Worm (Caenorhabditis elegans) whole organism, L4/young adult: ENCODE results near the gene Y82E9BL.1.

Experiments used
- W03F9.2 ChIP-seq: fragments of 150-350 bp; optimal IDR thresholded peaks from 2 replicates; lab custom pipeline; 2014; ENCODE audit warnings: missing biosample characterization, missing genetic modification characterization
- dao-5 ChIP-seq: sonication (generic microtip); optimal IDR thresholded peaks from 2 replicates; lab custom pipeline; 2016; ENCODE audit warnings: missing genotype, missing genetic modification characterization, moderate library complexity, missing compliant biosample characterization
- him-1 ChIP-seq: sonication (generic microtip); optimal IDR thresholded peaks from 2 replicates; lab custom pipeline; 2016; ENCODE audit warnings: missing genotype, missing genetic modification reagents, missing genetic modification characterization, missing compliant biosample characterization

The Y82E9BL.1 gene

DNA sequence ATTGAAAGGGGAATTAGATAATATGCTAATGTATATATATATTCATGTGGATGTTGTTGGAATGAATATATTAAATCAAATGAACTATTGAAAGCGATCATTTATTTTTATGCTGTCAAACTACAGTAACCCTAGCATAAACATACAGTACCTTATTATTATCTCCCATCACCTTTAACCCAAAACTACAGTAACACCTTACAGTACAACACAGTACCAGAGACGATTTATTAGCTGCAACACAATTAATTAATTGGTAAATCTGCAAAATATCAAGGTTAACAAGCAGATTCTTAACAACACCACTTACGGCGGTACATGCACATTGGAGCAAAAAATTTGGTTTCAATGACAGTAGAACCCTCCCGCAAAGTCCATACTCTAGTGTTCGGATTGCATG is at the start of gene Y82E9BL.1:
Y82E9BL.1 (minus strand) TSS at position 101 of the 400 bp plus-strand sequence.
- TF ChIP-seq him-1 (tag; lab: Kevin White, UChicago) (no peak), W03F9.2 (tag; lab: Kevin White, UChicago) (no peak), dao-5 (no peak)

DNA sequence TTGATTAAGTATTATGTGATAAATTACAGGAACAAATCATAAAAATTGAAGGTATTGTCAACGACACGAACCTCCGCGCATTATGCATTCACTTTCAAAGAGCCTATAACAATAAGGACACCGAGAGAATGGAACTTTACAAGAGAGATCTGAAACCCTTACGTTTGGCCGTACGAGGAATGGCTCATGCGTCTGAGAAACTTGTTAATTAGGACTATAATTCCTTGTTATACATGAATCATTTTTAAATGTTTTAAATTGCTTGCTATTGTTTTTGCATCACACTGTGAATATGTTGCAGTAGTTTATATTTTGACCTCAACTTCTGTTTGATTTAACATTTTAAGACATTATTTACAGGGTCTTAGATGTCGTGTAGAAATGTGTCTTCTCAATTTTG is 47.9 kb upstream of the Y82E9BL.1 start, which contains the start of gene pals-18:
pals-18 (plus strand) TSS at position 301 of the 400 bp plus-strand sequence.
- TF ChIP-seq him-1 (tag; lab: Kevin White, UChicago) = no peak
- TF ChIP-seq W03F9.2 (tag; lab: Kevin White, UChicago) = no peak
- no peak for TF ChIP-seq dao-5

DNA sequence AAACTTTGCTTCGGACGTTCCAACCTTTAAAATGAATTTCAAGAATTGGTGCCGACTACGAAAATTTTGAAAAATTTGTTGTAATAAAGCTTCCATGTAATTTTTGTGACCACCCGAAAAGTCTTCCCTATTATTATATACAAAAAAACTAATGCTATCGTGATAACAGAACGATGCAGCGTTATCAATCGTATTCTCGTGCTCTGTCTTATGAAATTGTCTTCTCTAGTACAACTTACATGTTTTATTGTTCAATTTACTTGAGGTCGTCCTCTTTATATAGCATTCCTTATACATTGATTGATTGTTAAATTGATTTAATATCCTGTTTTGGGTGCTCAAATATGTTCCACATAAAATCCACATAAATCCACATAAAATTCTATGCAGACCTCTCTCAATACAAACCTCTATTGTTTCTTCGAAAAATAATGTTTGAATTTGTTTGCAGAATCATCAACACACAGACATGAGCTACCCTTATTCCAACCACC is 46.3 kb upstream of the Y82E9BL.1 start, which contains the start of gene pals-19:
pals-19 (plus strand) TSS at position 444 of the 494 bp plus-strand sequence.
- TF ChIP-seq W03F9.2 (tag; lab: Kevin White, UChicago) (no peak), dao-5 (no peak), him-1 (tag; lab: Kevin White, UChicago) (no peak)

DNA sequence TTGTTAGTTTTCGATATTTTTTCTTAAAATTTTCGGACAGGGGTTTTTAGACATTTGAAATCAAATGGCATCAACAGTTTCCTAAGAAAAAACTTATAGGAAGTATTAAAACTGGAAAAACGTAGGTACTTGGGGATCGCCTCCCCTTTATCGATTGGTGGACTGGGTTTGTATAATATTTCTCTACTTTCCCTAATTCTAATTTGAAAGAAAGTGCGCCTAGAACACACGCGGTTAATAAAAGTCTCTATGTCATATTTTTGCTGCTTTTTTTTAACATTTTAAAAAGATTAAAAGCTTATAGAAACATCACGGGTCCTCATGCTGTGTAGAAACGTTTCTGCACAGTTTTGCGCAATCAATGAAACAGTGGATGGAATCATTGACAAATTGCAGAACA is 44.5 kb upstream of the Y82E9BL.1 start, which contains the start of gene pals-16:
pals-16 (plus strand) TSS at position 301 of the 400 bp plus-strand sequence.
- no peak for TF ChIP-seq dao-5
- no peak for TF ChIP-seq him-1 (tag; lab: Kevin White, UChicago)
- no peak for TF ChIP-seq W03F9.2 (tag; lab: Kevin White, UChicago)

DNA sequence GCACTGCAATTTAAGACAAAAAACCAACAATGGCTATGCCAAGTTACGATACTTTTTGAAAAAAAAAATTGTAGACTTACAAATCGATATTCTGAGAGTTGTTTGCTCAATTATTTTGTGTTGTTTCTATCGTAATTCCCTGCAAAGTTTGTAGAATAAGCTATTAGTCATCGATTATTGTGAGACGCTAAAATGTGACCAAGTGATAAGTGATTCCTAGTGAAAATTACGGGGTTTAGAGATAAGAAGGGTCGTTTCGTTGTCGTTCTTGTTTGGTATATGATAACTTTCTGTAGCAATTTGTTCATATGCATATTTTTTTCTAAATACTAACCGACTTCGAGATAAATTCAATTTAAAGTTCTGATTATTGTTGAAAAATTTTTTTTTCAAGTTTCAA is 43.0 kb upstream of the Y82E9BL.1 start:
- TF ChIP-seq him-1 (tag; lab: Kevin White, UChicago) = no peak
- no peak for TF ChIP-seq dao-5
- no peak for TF ChIP-seq W03F9.2 (tag; lab: Kevin White, UChicago)

DNA sequence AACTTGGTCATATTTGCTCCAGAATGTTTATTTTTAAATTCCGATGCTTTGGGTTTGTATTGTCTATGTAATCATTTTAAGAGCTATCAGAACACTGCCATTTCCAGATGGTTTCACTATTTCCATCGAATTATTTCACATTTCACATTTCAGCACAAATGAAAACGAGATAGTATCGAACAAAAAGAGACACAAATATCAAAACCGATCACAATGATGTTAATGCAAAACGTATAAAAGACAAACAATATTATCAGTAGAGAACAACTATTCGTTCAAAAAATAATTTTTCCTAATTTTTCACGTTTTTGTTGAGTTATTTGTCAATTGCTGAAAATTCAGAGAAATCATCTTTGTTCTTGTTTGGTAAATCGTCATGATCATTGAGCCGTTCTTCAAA is 40.1 kb upstream of the Y82E9BL.1 start:
- TF ChIP-seq him-1 (tag; lab: Kevin White, UChicago) (no peak), dao-5 (no peak), W03F9.2 (tag; lab: Kevin White, UChicago) (no peak)

DNA sequence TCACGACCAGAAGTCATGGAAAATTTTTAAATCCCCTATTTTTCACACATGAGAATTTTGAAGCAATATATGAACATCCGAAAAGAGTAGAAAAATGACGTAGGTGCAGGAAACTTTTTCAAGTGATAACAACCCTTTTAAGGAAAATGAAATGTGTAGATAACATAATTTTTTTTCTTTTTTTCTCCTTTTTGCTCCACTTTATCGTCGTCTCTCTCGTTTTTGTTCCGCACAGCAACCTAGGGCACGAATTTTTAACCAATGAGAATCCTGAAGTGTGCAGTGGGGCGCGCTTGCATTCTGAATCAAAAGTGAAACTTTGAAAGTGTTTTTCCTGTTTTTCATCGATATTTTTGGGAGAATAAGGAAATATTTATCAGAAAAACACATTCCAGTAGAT is 37.5 kb upstream of the Y82E9BL.1 start:
- no peak for TF ChIP-seq dao-5
- TF ChIP-seq W03F9.2 (tag; lab: Kevin White, UChicago) = no peak
- no peak for TF ChIP-seq him-1 (tag; lab: Kevin White, UChicago)

DNA sequence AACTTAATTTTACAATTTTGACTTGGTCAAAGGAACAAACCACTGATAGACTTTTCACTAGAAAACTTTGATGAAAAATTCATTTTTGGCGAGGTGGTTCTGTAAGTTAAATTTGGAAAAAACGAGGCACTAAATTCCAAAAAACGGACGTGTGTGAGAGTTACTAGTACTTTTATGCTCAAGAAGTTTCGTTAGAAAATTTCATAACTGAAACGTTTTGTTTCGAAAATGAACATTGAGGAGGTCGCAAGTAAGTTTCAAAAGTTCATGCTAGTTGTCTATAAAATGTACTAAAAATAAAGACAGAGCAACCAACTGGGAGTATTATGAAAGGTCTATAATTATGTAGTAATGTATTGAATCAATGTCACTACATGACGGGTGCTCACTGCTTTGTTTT is 36.5 kb upstream of the Y82E9BL.1 start, which contains the start of gene pals-17:
pals-17 (minus strand) TSS at position 101 of the 400 bp plus-strand sequence.
- no peak for TF ChIP-seq him-1 (tag; lab: Kevin White, UChicago)
- TF ChIP-seq W03F9.2 (tag; lab: Kevin White, UChicago) = no peak
- no peak for TF ChIP-seq dao-5

DNA sequence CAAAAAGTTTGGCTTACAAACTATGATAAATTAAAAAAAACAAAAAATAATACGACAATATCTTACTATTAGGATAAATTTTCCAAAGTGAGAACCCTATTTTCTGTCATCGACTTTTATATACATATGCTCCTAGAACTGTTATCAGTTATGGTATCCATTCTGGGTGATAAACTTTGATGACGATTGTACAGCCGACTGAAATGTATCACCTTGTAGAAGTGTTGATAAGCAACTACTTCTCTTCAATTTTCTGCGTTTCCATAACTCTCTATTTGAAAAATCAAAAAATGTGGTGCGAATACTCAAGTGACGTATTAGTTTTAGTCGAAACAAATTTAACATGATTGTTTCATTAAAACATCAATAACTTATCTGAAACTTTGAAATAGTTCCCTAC is 34.8 kb upstream of the Y82E9BL.1 start:
- TF ChIP-seq dao-5 = no peak
- TF ChIP-seq him-1 (tag; lab: Kevin White, UChicago) = no peak
- no peak for TF ChIP-seq W03F9.2 (tag; lab: Kevin White, UChicago)

DNA sequence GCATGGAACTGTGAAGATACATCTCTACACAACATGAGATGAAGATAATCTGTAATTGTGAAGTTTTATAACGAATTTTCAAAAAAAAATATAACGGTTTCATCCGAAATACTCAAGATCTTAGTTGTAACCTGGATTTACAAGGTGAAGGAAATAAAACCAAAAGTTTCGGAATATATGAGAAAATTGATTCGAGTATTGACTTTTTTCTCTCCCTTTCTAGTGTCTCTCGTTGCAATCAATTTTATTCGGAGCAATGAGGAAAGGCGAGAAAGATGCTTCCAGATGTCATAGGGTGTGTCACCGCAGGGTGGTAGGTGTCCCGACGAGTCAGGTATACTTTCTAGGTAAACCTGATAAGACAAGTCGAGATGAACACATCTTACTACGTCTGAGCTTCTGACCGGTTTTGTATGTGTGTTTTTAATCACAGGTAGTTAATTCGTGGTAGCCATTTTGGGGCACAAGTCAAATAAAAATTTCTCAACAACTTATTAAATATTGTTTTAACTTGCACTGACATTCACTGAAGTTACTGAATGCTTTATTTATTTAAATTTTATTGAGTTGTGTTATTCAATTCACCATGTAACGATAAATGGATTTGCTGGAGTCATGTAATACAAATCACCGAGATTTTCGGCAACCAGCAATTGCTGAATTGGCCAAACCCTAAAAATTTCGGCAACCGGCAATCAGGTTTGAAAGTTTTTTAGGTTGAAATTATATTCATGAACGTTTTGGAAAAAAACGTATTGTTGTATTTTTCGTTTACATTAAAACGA is 33.2 kb upstream of the Y82E9BL.1 start, which contains the start of gene pals-20:
pals-20 (minus strand) TSS at position 51 of the 785 bp plus-strand sequence.
- TF ChIP-seq dao-5 (no peak), him-1 (tag; lab: Kevin White, UChicago) (no peak), W03F9.2 (tag; lab: Kevin White, UChicago) (no peak)

DNA sequence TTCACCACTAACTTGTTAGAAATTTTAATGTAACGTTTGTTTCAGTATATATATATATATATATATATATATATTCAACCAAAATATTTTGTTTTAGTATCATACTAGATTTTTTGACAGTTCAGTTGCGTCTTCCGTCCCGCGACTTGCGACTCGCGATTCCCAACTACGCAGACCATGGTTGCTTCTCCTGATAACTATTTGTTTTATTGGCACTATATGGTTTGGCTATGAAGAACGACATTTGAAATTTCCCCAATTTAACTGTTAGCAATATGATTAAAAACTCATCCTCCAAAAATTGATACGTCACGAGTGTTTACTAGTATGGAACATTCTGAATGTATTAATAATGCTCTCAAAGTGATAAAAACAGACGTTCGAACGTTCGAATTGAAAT is 29.5 kb upstream of the Y82E9BL.1 start:
- TF ChIP-seq dao-5 (no peak), W03F9.2 (tag; lab: Kevin White, UChicago) (no peak), him-1 (tag; lab: Kevin White, UChicago) (no peak)

DNA sequence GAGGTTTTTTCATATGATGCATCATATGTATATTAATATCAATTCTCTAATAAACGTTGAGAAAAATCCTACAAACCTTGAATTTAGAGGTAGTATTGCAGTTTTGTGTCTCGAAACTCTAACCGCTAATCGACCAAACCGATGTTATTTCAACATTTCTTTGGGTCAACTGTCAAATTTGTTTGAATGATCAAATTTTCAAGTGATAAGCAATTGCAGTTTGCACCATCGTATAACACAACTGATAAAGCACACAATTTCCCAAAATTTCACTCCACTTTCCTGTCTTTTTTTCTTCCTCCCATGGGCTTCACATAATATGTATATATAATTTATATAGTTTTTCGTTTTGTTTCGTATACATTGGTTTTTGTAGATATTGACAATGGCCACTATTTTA is 28.9 kb upstream of the Y82E9BL.1 start, which contains the start of the genes fbxa-138 and Y82E9BR.5:
fbxa-138 (minus strand) TSS at position 161 of the 400 bp plus-strand sequence.
Y82E9BR.5 (plus strand) TSS at position 279 of the 400 bp plus-strand sequence.
- no peak for TF ChIP-seq him-1 (tag; lab: Kevin White, UChicago)
- no peak for TF ChIP-seq W03F9.2 (tag; lab: Kevin White, UChicago)
- TF ChIP-seq dao-5 = no peak

DNA sequence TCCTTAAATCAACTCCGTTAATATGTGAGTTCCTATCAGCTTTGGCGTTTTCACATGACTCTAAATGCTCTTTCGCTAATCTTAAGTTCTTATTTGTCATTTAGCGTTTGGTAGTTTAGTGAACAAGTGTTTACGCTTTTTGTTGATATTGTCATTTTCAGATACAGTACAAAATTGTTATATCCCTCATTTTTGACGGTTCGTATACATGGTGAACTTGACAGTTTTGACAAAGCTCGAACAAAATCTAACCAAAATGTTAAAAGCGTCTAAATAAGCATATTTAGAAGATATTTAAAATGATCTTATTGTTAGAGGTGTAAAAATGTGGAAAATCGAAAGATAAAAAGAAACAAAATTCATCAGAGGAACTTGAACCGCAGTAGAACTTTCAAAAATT is 28.3 kb upstream of the Y82E9BL.1 start:
- TF ChIP-seq W03F9.2 (tag; lab: Kevin White, UChicago) (no peak), dao-5 (no peak), him-1 (tag; lab: Kevin White, UChicago) (no peak)
